Worm (Caenorhabditis elegans): ENCODE measurements around the gene ttr-45.

DNA sequence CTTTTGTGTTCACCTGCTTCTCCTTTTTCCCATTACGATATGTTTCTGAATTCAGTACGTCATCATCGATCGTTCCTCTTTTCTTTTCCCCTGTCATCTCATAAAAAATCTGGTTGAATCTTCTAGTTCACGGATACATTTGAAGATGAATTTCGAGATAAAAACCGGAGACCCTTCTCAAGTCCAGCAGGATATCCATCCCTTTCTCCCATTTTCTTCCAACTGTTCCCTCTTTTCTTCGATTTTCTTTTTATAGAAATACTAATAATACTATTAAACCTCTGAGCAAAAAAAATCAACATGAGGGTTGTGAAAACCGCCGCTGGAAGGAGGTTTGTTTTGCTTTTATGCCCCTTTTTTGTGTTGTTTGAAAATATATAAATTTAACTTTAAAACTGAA, 1.9 kb downstream of the ttr-45 start, which contains the start of gene bus-12:
- TF ChIP-seq nhr-6 (tag; optimal IDR thresholded peaks at IDR 0.05) (no peak), elt-1 (tag; optimal IDR thresholded peaks at IDR 0.05) (no peak), ama-1 (optimal IDR thresholded peaks at IDR 0.05) (no peak)
